Worm (Caenorhabditis elegans): Measurements from ENCODE around the gene mcm-5.

DNA sequence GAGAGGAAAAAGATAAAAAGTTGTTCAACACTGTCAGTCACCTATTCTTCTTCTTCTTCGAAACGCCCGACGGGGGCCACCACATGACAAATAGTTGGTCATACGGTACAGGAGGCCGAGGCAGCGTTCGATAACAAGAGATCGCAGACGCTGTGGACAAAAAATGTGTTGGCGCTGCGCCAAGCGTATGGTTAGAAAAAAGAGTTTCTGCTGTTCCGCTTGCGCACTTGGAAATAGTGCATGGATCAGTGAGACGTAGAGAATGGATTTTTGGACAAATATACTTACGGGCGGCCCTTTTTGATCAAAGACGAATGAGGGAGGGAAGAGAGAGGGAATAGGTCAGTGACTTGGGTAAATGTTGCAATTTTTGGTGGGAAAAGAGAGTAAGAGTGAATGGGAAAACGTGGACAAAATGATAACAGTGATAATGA lies 6.3 kb downstream of the mcm-5 start:
- TF ChIP-seq C17E4.6 (GFP tag; IDR thresholded peaks at IDR 0.05) (no peak), somi-1 (GFP tag; optimal IDR thresholded peaks at IDR 0.05) (peak; percentile 75)

Measured in whole organism, young adult.